Fruit fly (Drosophila melanogaster) whole organism, embryonic: ENCODE measurements around the gene kek6.

ENCODE experiments used
- CG10654 ChIP-seq: fragments of 200-800 bp; sonication (Bioruptor generic); optimal IDR thresholded peaks from 2 replicates; lab custom pipeline; 2016; ENCODE audit warnings: missing biosample characterization, missing genetic modification characterization
- CG11093 ChIP-seq: fragments of 200-800 bp; sonication (Bioruptor generic); IDR thresholded peaks from 3 replicates; pipeline ENCODE4 v1.3.6; 2022; ENCODE audit warnings: missing biosample characterization, missing genetic modification characterization
- CG11504 ChIP-seq: fragments of 200-800 bp; sonication (Bioruptor generic); optimal IDR thresholded peaks from 3 replicates; lab custom pipeline; 2019; ENCODE audit warnings: missing biosample characterization, mild to moderate bottlenecking, missing genetic modification characterization, moderate library complexity
- CG12155 ChIP-seq: fragments of 200-800 bp; sonication (Bioruptor generic); optimal IDR thresholded peaks from 3 replicates; lab custom pipeline; 2016; ENCODE audit warnings: missing biosample characterization, missing genetic modification characterization
- CG12219 ChIP-seq: fragments of 200-800 bp; sonication (Bioruptor generic); optimal IDR thresholded peaks from 3 replicates; lab custom pipeline; 2018; ENCODE audit warnings: missing biosample characterization, mild to moderate bottlenecking, missing genetic modification characterization
- CG13775 ChIP-seq: fragments of 200-800 bp; sonication (Bioruptor generic); optimal IDR thresholded peaks from 3 replicates; lab custom pipeline; 2017; ENCODE audit warnings: missing biosample characterization, mild to moderate bottlenecking, missing genetic modification characterization
- CG14667 ChIP-seq: fragments of 200-800 bp; sonication (Bioruptor generic); IDR thresholded peaks from 2 replicates; pipeline ENCODE4 v1.3.6; 2022; ENCODE audit warnings: missing biosample characterization, missing genetic modification characterization
- CG17361 ChIP-seq: fragments of 200-800 bp; sonication (Bioruptor generic); IDR thresholded peaks from 3 replicates; pipeline ENCODE4 v1.3.6; 2022; ENCODE audit warnings: missing biosample characterization, missing genetic modification characterization
- CG30431 ChIP-seq: fragments of 200-800 bp; sonication (Bioruptor generic); optimal IDR thresholded peaks from 2 replicates; lab custom pipeline; 2017; ENCODE audit warnings: missing biosample characterization, missing genetic modification characterization
- CG32772 ChIP-seq: fragments of 200-800 bp; sonication (Bioruptor generic); IDR thresholded peaks from 2 replicates; pipeline ENCODE4 v1.3.6; 2022; ENCODE audit warnings: missing biosample characterization, missing genetic modification characterization
- CG6813 ChIP-seq: fragments of 200-800 bp; sonication (Bioruptor generic); optimal IDR thresholded peaks from 2 replicates; lab custom pipeline; 2017; ENCODE audit warnings: missing biosample characterization, missing genetic modification characterization, mild to moderate bottlenecking, moderate library complexity, missing genetic modification reagents
- CG8290 ChIP-seq, 3 experiments: fragments of 200-800 bp; sonication (Bioruptor generic); optimal IDR thresholded peaks; 2 replicates each; lab custom pipeline; 2016 to 2019; ENCODE audit warnings: missing biosample characterization in 3 of 3, missing genetic modification characterization in 3 of 3, mild to moderate bottlenecking in 2 of 3, moderate library complexity in 1 of 3
- CG8388 ChIP-seq: fragments of 200-800 bp; sonication (Bioruptor generic); optimal IDR thresholded peaks from 2 replicates; lab custom pipeline; 2019; ENCODE audit warnings: missing biosample characterization, mild to moderate bottlenecking, missing genetic modification characterization, moderate library complexity
- Drgx ChIP-seq: fragments of 200-800 bp; sonication (Bioruptor generic); IDR thresholded peaks from 2 replicates; pipeline ENCODE4 v1.3.6; 2022; ENCODE audit warnings: missing biosample characterization, missing genetic modification characterization
- Eip74EF ChIP-seq, 2 experiments: fragments of 200-800 bp in 1 of 2; fragments of >200 bp in 1 of 2; sonication (Bioruptor generic) in 1 of 2; optimal IDR thresholded peaks; 2 replicates each; lab custom pipeline; 2017 to 2019; ENCODE audit warnings: missing biosample characterization in 2 of 2, missing genetic modification characterization in 2 of 2, mild to moderate bottlenecking in 1 of 2, moderate library complexity in 1 of 2
- Lhr ChIP-seq: fragments of 200-800 bp; sonication (Bioruptor generic); optimal IDR thresholded peaks from 3 replicates; lab custom pipeline; 2017; ENCODE audit warnings: mild to moderate bottlenecking, missing biosample characterization, missing genetic modification reagents, missing genetic modification characterization
- MBD-R2 ChIP-seq: fragments of 200-800 bp; sonication (Bioruptor generic); IDR thresholded peaks from 2 replicates; pipeline ENCODE4 v1.3.6; 2022; ENCODE audit warnings: missing biosample characterization, missing genetic modification characterization
- Rfx ChIP-seq: fragments of 200-800 bp; sonication (Bioruptor generic); IDR thresholded peaks from 2 replicates; pipeline ENCODE4 v1.3.6; 2022; ENCODE audit warnings: missing biosample characterization, missing genetic modification characterization
- Sox100B ChIP-seq: fragments of 200-800 bp; sonication (Bioruptor generic); optimal IDR thresholded peaks from 3 replicates; lab custom pipeline; 2018; ENCODE audit warnings: missing biosample characterization, mild to moderate bottlenecking, missing genetic modification characterization
- Tbp ChIP-seq: fragments of >200 bp; optimal IDR thresholded peaks from 2 replicates; lab custom pipeline; 2018; ENCODE audit warnings: missing biosample characterization, missing genetic modification characterization
- Xrp1 ChIP-seq: fragments of 200-800 bp; sonication (Bioruptor generic); IDR thresholded peaks from 2 replicates; pipeline ENCODE4 v1.3.6; 2022; ENCODE audit warnings: missing biosample characterization, missing genetic modification characterization
- ac ChIP-seq: fragments of 200-800 bp; sonication (Bioruptor generic); optimal IDR thresholded peaks from 3 replicates; lab custom pipeline; 2017; ENCODE audit warnings: missing biosample characterization, mild to moderate bottlenecking, missing genetic modification characterization
- az2 ChIP-seq: fragments of 200-800 bp; sonication (Bioruptor generic); optimal IDR thresholded peaks from 3 replicates; lab custom pipeline; 2016; ENCODE audit warnings: missing biosample characterization, missing genetic modification characterization
- crp ChIP-seq, 2 experiments: fragments of 200-800 bp; sonication (Bioruptor generic); optimal IDR thresholded peaks; 2 replicates in 1 of 2; 3 replicates in 1 of 2; lab custom pipeline; 2017; ENCODE audit warnings: missing biosample characterization in 2 of 2, missing genetic modification characterization in 2 of 2, mild to moderate bottlenecking in 1 of 2, moderate library complexity in 1 of 2
- emc ChIP-seq: fragments of 200-800 bp; sonication (Bioruptor generic); optimal IDR thresholded peaks from 2 replicates; lab custom pipeline; 2016; ENCODE audit warnings: missing biosample characterization, missing genetic modification characterization
- hb ChIP-seq: fragments of 200-800 bp; sonication (Bioruptor generic); IDR thresholded peaks from 3 replicates; pipeline ENCODE4 v1.3.6; 2022; ENCODE audit warnings: missing biosample characterization, missing genetic modification characterization; ENCODE audit not compliant: partially characterized antibody
- hkb ChIP-seq, 2 experiments: fragments of 200-800 bp in 1 of 2; fragments of >200 bp in 1 of 2; sonication (Bioruptor generic) in 1 of 2; IDR thresholded peaks in 1 of 2; optimal IDR thresholded peaks in 1 of 2; 2 replicates each; pipeline versions ENCODE4 v1.3.6 to Lab custom; 2017 to 2022; ENCODE audit warnings: missing biosample characterization in 1 of 2, missing genetic modification characterization in 1 of 2
- kah ChIP-seq: fragments of 200-800 bp; sonication (Bioruptor generic); optimal IDR thresholded peaks from 2 replicates; lab custom pipeline; 2018; ENCODE audit warnings: missing biosample characterization, mild to moderate bottlenecking, missing genetic modification characterization
- klu ChIP-seq: fragments of 200-800 bp; sonication (Bioruptor generic); IDR thresholded peaks from 2 replicates; pipeline ENCODE4 v1.3.6; 2022; ENCODE audit warnings: missing biosample characterization, missing genetic modification characterization
- mirr ChIP-seq: fragments of 200-800 bp; sonication (Bioruptor generic); optimal IDR thresholded peaks from 3 replicates; lab custom pipeline; 2018; ENCODE audit warnings: missing biosample characterization, mild to moderate bottlenecking, missing genetic modification characterization
- mld ChIP-seq: fragments of 200-800 bp; sonication (Bioruptor generic); IDR thresholded peaks from 3 replicates; pipeline ENCODE4 v1.3.6; 2022; ENCODE audit warnings: missing biosample characterization, missing genetic modification characterization; ENCODE audit not compliant: partially characterized antibody
- odd ChIP-seq: fragments of 200-800 bp; sonication (Bioruptor generic); optimal IDR thresholded peaks from 2 replicates; lab custom pipeline; 2017; ENCODE audit warnings: missing biosample characterization, mild to moderate bottlenecking, missing genetic modification characterization
- pros ChIP-seq: fragments of 200-800 bp; sonication (Bioruptor generic); optimal IDR thresholded peaks from 3 replicates; lab custom pipeline; 2019; ENCODE audit warnings: missing biosample characterization, mild to moderate bottlenecking, missing genetic modification characterization, moderate library complexity
- psq ChIP-seq: fragments of 200-800 bp; sonication (Bioruptor generic); optimal IDR thresholded peaks from 2 replicates; lab custom pipeline; 2017; ENCODE audit warnings: missing biosample characterization, missing genetic modification characterization
- sc ChIP-seq, 3 experiments: fragments of >200 bp in 2 of 3; fragments of 200-800 bp in 1 of 3; sonication (Bioruptor generic) in 1 of 3; optimal IDR thresholded peaks; 2 replicates in 2 of 3; 3 replicates in 1 of 3; lab custom pipeline; 2017; ENCODE audit warnings: mild to moderate bottlenecking in 1 of 3, missing biosample characterization in 1 of 3, missing genetic modification characterization in 1 of 3, missing genetic modification reagents in 1 of 3
- sens ChIP-seq: fragments of 200-800 bp; sonication (Bioruptor generic); peaks from one replicate; lab custom pipeline; 2016; ENCODE audit warnings: missing biosample characterization, missing genetic modification characterization
- sens-2 ChIP-seq: fragments of 200-800 bp; sonication (Bioruptor generic); IDR thresholded peaks from 2 replicates; pipeline ENCODE4 v1.3.6; 2022; ENCODE audit warnings: missing biosample characterization, missing genetic modification characterization
- ssp ChIP-seq: fragments of 200-800 bp; sonication (Bioruptor generic); IDR thresholded peaks from 2 replicates; pipeline ENCODE4 v1.3.6; 2022; ENCODE audit warnings: missing biosample characterization, missing genetic modification characterization
- tgo ChIP-seq: fragments of 200-800 bp; sonication (Bioruptor generic); IDR thresholded peaks from 3 replicates; pipeline ENCODE4 v1.3.6; 2022; ENCODE audit warnings: missing biosample characterization, missing genetic modification characterization
- tin ChIP-seq: fragments of 200-800 bp; sonication (Bioruptor generic); optimal IDR thresholded peaks from 3 replicates; lab custom pipeline; 2016; ENCODE audit warnings: missing biosample characterization, missing genetic modification characterization
- tll ChIP-seq, 2 experiments: fragments of 200-800 bp in 1 of 2; fragments of >200 bp in 1 of 2; sonication (Bioruptor generic) in 1 of 2; optimal IDR thresholded peaks; 2 replicates each; lab custom pipeline; 2017 to 2019; ENCODE audit warnings: missing biosample characterization in 2 of 2, missing genetic modification characterization in 2 of 2, mild to moderate bottlenecking in 1 of 2, moderate library complexity in 1 of 2
- trem ChIP-seq: fragments of 200-800 bp; optimal IDR thresholded peaks from 3 replicates; lab custom pipeline; 2019; ENCODE audit warnings: missing biosample characterization, mild to moderate bottlenecking, missing genetic modification characterization, moderate library complexity

Gene kek6

dm6 chr3R:31704524-31705215, 82.7 kb downstream of the kek6 start (continued):
- TF ChIP-seq CG6813 (GFP tag; lab: Kevin White, UChicago) (peak; percentile 22), Lhr (peak; percentile 25), CG8388 (GFP tag; lab: Kevin White, UChicago) (peak; percentile 48), MBD-R2 (GFP tag; lab: Robert Waterston, UW) (no peak), mirr (GFP tag; lab: Kevin White, UChicago) (no peak), CG32772 (GFP tag; lab: Robert Waterston, UW) (peak; percentile 37; the same call in 1 of the 2 replicates), CG11504 (tag; lab: Kevin White, UChicago) (peak; percentile 12), klu (GFP tag; lab: Robert Waterston, UW) (0 out of 2 replicates have a peak, but pooled peaks have one; percentile 34), mld (GFP tag; lab: Robert Waterston, UW) (no peak), Rfx (GFP tag; lab: Robert Waterston, UW) (no peak), sens-2 (GFP tag; lab: Robert Waterston, UW) (0 out of 2 replicates have a peak, but pooled peaks have one; percentile 31), ssp (peak; percentile 49), CG12155 (GFP tag; lab: Kevin White, UChicago) (peak; percentile 23), CG30431 (peak; percentile 44), Drgx (GFP tag; lab: Robert Waterston, UW) (no peak), trem (tag; lab: Kevin White, UChicago) (peak; percentile 42), odd (GFP tag; lab: Kevin White, UChicago) (peak; percentile 18), sens (GFP tag; lab: Kevin White, UChicago) (peak; percentile 79), hkb (optimal IDR thresholded peaks at IDR 0.05; lab: Kevin White, UChicago) (no peak), hkb (GFP tag; IDR thresholded peaks at IDR 0.05; lab: Robert Waterston, UW) (peak; percentile 30; the same call in 1 of the 2 replicates), pros (GFP tag; lab: Kevin White, UChicago) (peak; percentile 77), emc (GFP tag; lab: Kevin White, UChicago) (no peak), crp (GFP tag; optimal IDR thresholded peaks at IDR 0.05; lab: Kevin White, UChicago) (no peak), CG11093 (GFP tag; lab: Robert Waterston, UW) (peak; percentile 38; the same call in 1 of the 3 replicates), Xrp1 (GFP tag; lab: Robert Waterston, UW) (peak; percentile 89), CG14667 (peak; percentile 56), Tbp (GFP tag; lab: Kevin White, UChicago) (no peak), ac (GFP tag; lab: Kevin White, UChicago) (peak; percentile 79), CG10654 (GFP tag; lab: Kevin White, UChicago) (no peak), Sox100B (peak; percentile 0), CG13775 (peak; percentile 62), sc (optimal IDR thresholded peaks at IDR 0.05; lab: Kevin White, UChicago) (no peak), sc (GFP tag; optimal IDR thresholded peaks at IDR 0.05; lab: Kevin White, UChicago) (peak; percentile 45), hb (GFP tag; lab: Robert Waterston, UW) (no peak), CG8290 (GFP tag; optimal IDR thresholded peaks at IDR 0.05; lab: Kevin White, UChicago) (peak; percentile 13), CG8290 (tag; optimal IDR thresholded peaks at IDR 0.05; lab: Kevin White, UChicago) (no peak), az2 (GFP tag; lab: Kevin White, UChicago) (peak; percentile 37), tin (GFP tag; lab: Kevin White, UChicago) (peak; percentile 39), Eip74EF (GFP tag; optimal IDR thresholded peaks at IDR 0.05; lab: Kevin White, UChicago) (no peak), tgo (GFP tag; lab: Robert Waterston, UW) (no peak; the same call in 2 of the 3 replicates), CG12219 (GFP tag; lab: Kevin White, UChicago) (peak; percentile 6), psq (GFP tag; lab: Kevin White, UChicago) (no peak), kah (GFP tag; lab: Kevin White, UChicago) (no peak), tll (GFP tag; optimal IDR thresholded peaks at IDR 0.05; lab: Kevin White, UChicago) (peak in 1 of 2 experiments; percentile 100), CG17361 (GFP tag; lab: Robert Waterston, UW) (peak; percentile 45; the same call in 1 of the 3 replicates)
